Worm (Caenorhabditis elegans) whole organism, L4 larva: ENCODE results near the gene ztf-14.
A peak's percentile ranks its signal among the peaks of the same experiment; 100 is the strongest.

Experiments
- F10B5.3 ChIP-seq: sonication (generic microtip); optimal IDR thresholded peaks from 2 replicates; lab custom pipeline; 2016; ENCODE audit warnings: mild to moderate bottlenecking, missing genetic modification characterization, missing compliant biosample characterization
- F26F4.8 ChIP-seq: fragments of 200-800 bp; sonication (Bioruptor generic); conservative IDR thresholded peaks from 2 replicates; pipeline ENCODE4 v1.3.6; 2022; ENCODE audit warnings: missing genetic modification characterization, missing compliant biosample characterization
- F37D6.2 ChIP-seq: sonication (generic microtip); optimal IDR thresholded peaks from 2 replicates; lab custom pipeline; 2016; ENCODE audit warnings: mild to moderate bottlenecking, missing genetic modification characterization, missing compliant biosample characterization
- Y105C5A.15 ChIP-seq: fragments of 200-800 bp; sonication (Bioruptor generic); IDR thresholded peaks from 2 replicates; pipeline ENCODE4 v1.3.6; 2022; ENCODE audit warnings: missing genetic modification characterization, missing compliant biosample characterization
- Y48G9A.11 ChIP-seq: fragments of 200-800 bp; sonication (Bioruptor generic); IDR thresholded peaks from 2 replicates; pipeline ENCODE4 v1.3.6; 2022; ENCODE audit warnings: missing genetic modification reagents, missing genetic modification characterization, missing compliant biosample characterization
- Y5F2A.4 ChIP-seq: fragments of 200-800 bp; sonication (Bioruptor generic); optimal IDR thresholded peaks from 2 replicates; lab custom pipeline; 2018; ENCODE audit warnings: mild to moderate bottlenecking, missing genetic modification characterization, missing compliant biosample characterization
- Y75B8A.6 ChIP-seq: fragments of 200-800 bp; sonication (Bioruptor generic); IDR thresholded peaks from 2 replicates; pipeline ENCODE4 v1.3.6; 2022; ENCODE audit warnings: missing genetic modification reagents, missing genetic modification characterization, missing compliant biosample characterization
- ZK337.2 ChIP-seq: fragments of 200-800 bp; sonication (Bioruptor generic); IDR thresholded peaks from 2 replicates; pipeline ENCODE4 v1.3.6; 2022; ENCODE audit warnings: missing genetic modification reagents, missing genetic modification characterization, missing compliant biosample characterization
- aly-2 ChIP-seq: sonication (generic microtip); optimal IDR thresholded peaks from 2 replicates; lab custom pipeline; 2018; ENCODE audit warnings: missing biosample characterization, missing genetic modification characterization
- attf-4 ChIP-seq: sonication (generic microtip); optimal IDR thresholded peaks from 3 replicates; lab custom pipeline; 2017; ENCODE audit warnings: missing biosample characterization, missing genetic modification characterization
- ceh-20 ChIP-seq: fragments of 200-800 bp; sonication (Bioruptor generic); IDR thresholded peaks from 2 replicates; pipeline ENCODE4 v1.3.6; 2022; ENCODE audit warnings: missing genetic modification reagents, missing genetic modification characterization, missing compliant biosample characterization
- ceh-32 ChIP-seq: sonication (generic microtip); optimal IDR thresholded peaks from 2 replicates; lab custom pipeline; 2016; ENCODE audit warnings: mild to moderate bottlenecking, missing genetic modification characterization, missing compliant biosample characterization; ENCODE audit not compliant: poor library complexity
- ceh-82 ChIP-seq: sonication (generic microtip); optimal IDR thresholded peaks from 2 replicates; lab custom pipeline; 2017; ENCODE audit warnings: missing biosample characterization, missing genetic modification characterization
- cey-2 ChIP-seq: sonication (generic microtip); optimal IDR thresholded peaks from 3 replicates; lab custom pipeline; 2017; ENCODE audit warnings: missing genetic modification characterization, mild to moderate bottlenecking, missing compliant biosample characterization, antibody characterized with exemption, borderline replicate concordance; ENCODE audit not compliant: insufficient read depth
- ctbp-1 ChIP-seq: fragments of 200-800 bp; sonication (Bioruptor generic); IDR thresholded peaks from 2 replicates; pipeline ENCODE4 v1.3.6; 2022; ENCODE audit warnings: missing genetic modification reagents, missing genetic modification characterization, missing compliant biosample characterization
- dpl-1 ChIP-seq: fragments of 150-350 bp; optimal IDR thresholded peaks from 2 replicates; lab custom pipeline; 2014; ENCODE audit warnings: missing biosample characterization, missing genetic modification reagents, missing genetic modification characterization
- duxl-1 ChIP-seq: sonication (generic microtip); optimal IDR thresholded peaks from 2 replicates; lab custom pipeline; 2016; ENCODE audit warnings: mild to moderate bottlenecking, missing genetic modification characterization, moderate library complexity, missing compliant biosample characterization; ENCODE audit not compliant: poor library complexity
- dve-1 ChIP-seq: sonication (generic microtip); optimal IDR thresholded peaks from 2 replicates; lab custom pipeline; 2017; ENCODE audit warnings: antibody characterized with exemption, mild to moderate bottlenecking, missing genetic modification characterization, missing compliant biosample characterization; ENCODE audit not compliant: insufficient read depth
- hif-1 ChIP-seq, 2 experiments: sonication (generic microtip); optimal IDR thresholded peaks; 2 replicates each; lab custom pipeline; 2016 to 2017; ENCODE audit warnings: missing compliant biosample characterization in 2 of 2, missing genetic modification characterization in 2 of 2, missing genetic modification reagents in 2 of 2, missing genotype in 2 of 2, mild to moderate bottlenecking in 1 of 2
- hlh-30 ChIP-seq: sonication (generic microtip); optimal IDR thresholded peaks from 2 replicates; lab custom pipeline; 2017; ENCODE audit warnings: antibody characterized with exemption, mild to moderate bottlenecking, missing genetic modification characterization, missing compliant biosample characterization; ENCODE audit not compliant: insufficient read depth
- lim-7 ChIP-seq: fragments of 200-800 bp; sonication (Bioruptor generic); IDR thresholded peaks from 2 replicates; pipeline ENCODE4 v1.3.6; 2022; ENCODE audit warnings: missing genetic modification characterization, missing compliant biosample characterization
- lin-13 ChIP-seq: fragments of 150-350 bp; optimal IDR thresholded peaks from 2 replicates; lab custom pipeline; 2014; ENCODE audit warnings: missing biosample characterization, missing genetic modification reagents, missing genetic modification characterization
- lin-15B ChIP-seq: fragments of 150-350 bp; sonication (generic microtip); optimal IDR thresholded peaks from 3 replicates; lab custom pipeline; 2014; ENCODE audit warnings: missing biosample characterization, missing genetic modification characterization
- lin-38 ChIP-seq: fragments of 200-800 bp; sonication (Bioruptor generic); IDR thresholded peaks from 2 replicates; pipeline ENCODE4 v1.3.6; 2022; ENCODE audit warnings: missing genetic modification reagents, missing genetic modification characterization, missing compliant biosample characterization
- lin-39 ChIP-seq: fragments of 150-350 bp; optimal IDR thresholded peaks from 2 replicates; lab custom pipeline; 2014; ENCODE audit warnings: missing biosample characterization, missing genetic modification reagents, missing genetic modification characterization
- madf-5 ChIP-seq, 2 experiments: fragments of 200-800 bp; sonication (Bioruptor generic); IDR thresholded peaks; 2 replicates each; pipeline ENCODE4 v1.3.6; 2022; ENCODE audit warnings: missing compliant biosample characterization in 2 of 2, missing genetic modification characterization in 2 of 2
- madf-9 ChIP-seq: fragments of 200-800 bp; sonication (Bioruptor generic); conservative IDR thresholded peaks from 2 replicates; pipeline ENCODE4 v1.3.6; 2022; ENCODE audit warnings: missing genetic modification reagents, missing genetic modification characterization, missing compliant biosample characterization
- mdt-29 ChIP-seq: fragments of 200-800 bp; sonication (Bioruptor generic); IDR thresholded peaks from 2 replicates; pipeline ENCODE4 v1.3.6; 2022; ENCODE audit warnings: missing genetic modification reagents, missing genetic modification characterization, missing compliant biosample characterization
- mxl-3 ChIP-seq: fragments of 200-800 bp; sonication (Bioruptor generic); optimal IDR thresholded peaks from 2 replicates; lab custom pipeline; 2018; ENCODE audit warnings: mild to moderate bottlenecking, missing genetic modification characterization, missing compliant biosample characterization
- nhr-10 ChIP-seq: fragments of 150-350 bp; optimal IDR thresholded peaks from 2 replicates; lab custom pipeline; 2014; ENCODE audit warnings: missing biosample characterization, missing genetic modification characterization
- nhr-102 ChIP-seq: sonication (generic microtip); optimal IDR thresholded peaks from 2 replicates; lab custom pipeline; 2016; ENCODE audit warnings: mild to moderate bottlenecking, missing genetic modification characterization, moderate library complexity, missing compliant biosample characterization
- nhr-11 ChIP-seq: fragments of 150-350 bp; optimal IDR thresholded peaks from 2 replicates; lab custom pipeline; 2014; ENCODE audit warnings: missing biosample characterization, missing genetic modification characterization
- nhr-111 ChIP-seq: fragments of 200-800 bp; sonication (Bioruptor generic); optimal IDR thresholded peaks from 2 replicates; lab custom pipeline; 2018; ENCODE audit warnings: mild to moderate bottlenecking, missing genetic modification characterization, missing compliant biosample characterization
- nhr-25 ChIP-seq: sonication (generic microtip); optimal IDR thresholded peaks from 2 replicates; lab custom pipeline; 2017; ENCODE audit warnings: missing genetic modification characterization, mild to moderate bottlenecking, missing compliant biosample characterization, antibody characterized with exemption, moderate library complexity, borderline replicate concordance; ENCODE audit not compliant: insufficient read depth
- nhr-42 ChIP-seq: fragments of 200-800 bp; sonication (Bioruptor generic); IDR thresholded peaks from 2 replicates; pipeline ENCODE4 v1.3.6; 2022; ENCODE audit warnings: missing genetic modification characterization, missing compliant biosample characterization
- nhr-48 ChIP-seq: sonication (generic microtip); optimal IDR thresholded peaks from 2 replicates; lab custom pipeline; 2016; ENCODE audit warnings: mild to moderate bottlenecking, missing genetic modification characterization, missing compliant biosample characterization
- php-3 ChIP-seq: fragments of 200-800 bp; sonication (Bioruptor generic); IDR thresholded peaks from 2 replicates; pipeline ENCODE4 v1.3.6; 2022; ENCODE audit warnings: missing genetic modification reagents, missing genetic modification characterization, missing compliant biosample characterization
- saeg-2 ChIP-seq: fragments of 200-800 bp; sonication (Bioruptor generic); IDR thresholded peaks from 2 replicates; pipeline ENCODE4 v1.3.6; 2022; ENCODE audit warnings: missing genetic modification reagents, missing genetic modification characterization, missing compliant biosample characterization
- sdz-12 ChIP-seq: fragments of 200-800 bp; sonication (Bioruptor generic); optimal IDR thresholded peaks from 2 replicates; lab custom pipeline; 2018; ENCODE audit warnings: mild to moderate bottlenecking, missing genetic modification characterization, missing compliant biosample characterization
- set-16 ChIP-seq: fragments of 200-800 bp; sonication (Bioruptor generic); IDR thresholded peaks from 2 replicates; pipeline ENCODE4 v1.3.6; 2022; ENCODE audit warnings: missing genetic modification reagents, missing genetic modification characterization, missing compliant biosample characterization
- spr-1 ChIP-seq: sonication (generic microtip); optimal IDR thresholded peaks from 2 replicates; lab custom pipeline; 2016; ENCODE audit warnings: mild to moderate bottlenecking, missing genetic modification characterization, missing compliant biosample characterization
- spr-3 ChIP-seq: fragments of 200-800 bp; sonication (Bioruptor generic); optimal IDR thresholded peaks from 2 replicates; lab custom pipeline; 2018; ENCODE audit warnings: mild to moderate bottlenecking, missing genetic modification characterization, missing compliant biosample characterization
- tag-97 ChIP-seq: fragments of 200-800 bp; sonication (Bioruptor generic); IDR thresholded peaks from 2 replicates; pipeline ENCODE4 v1.3.6; 2022; ENCODE audit warnings: missing genetic modification characterization, missing compliant biosample characterization
- zag-1 ChIP-seq: fragments of 150-350 bp; optimal IDR thresholded peaks from 2 replicates; lab custom pipeline; 2014; ENCODE audit warnings: missing biosample characterization, missing genetic modification characterization
- zfp-2 ChIP-seq: sonication (generic microtip); optimal IDR thresholded peaks from 2 replicates; lab custom pipeline; 2016; ENCODE audit warnings: mild to moderate bottlenecking, missing genetic modification characterization, missing compliant biosample characterization
- zfp-3 ChIP-seq: fragments of 200-800 bp; sonication (Bioruptor generic); conservative IDR thresholded peaks from 2 replicates; pipeline ENCODE4 v1.3.6; 2022; ENCODE audit warnings: missing genetic modification reagents, missing genetic modification characterization, missing compliant biosample characterization
- zip-11 ChIP-seq: fragments of 200-800 bp; sonication (Bioruptor generic); IDR thresholded peaks from 2 replicates; pipeline ENCODE4 v1.3.6; 2022; ENCODE audit warnings: missing genetic modification characterization, missing compliant biosample characterization

Gene ztf-14

ce11 chrX:14525325-14526305, 29.7 kb downstream of the ztf-14 start (continued):
- peak; percentile 96 for TF ChIP-seq hlh-30
- no peak for TF ChIP-seq F26F4.8 (GFP tag; lab: Robert Waterston, UW)
- TF ChIP-seq ctbp-1 (GFP tag; lab: Robert Waterston, UW), result peak; percentile 99
- peak; percentile 71 for TF ChIP-seq sdz-12 (GFP tag; lab: Kevin White, UChicago)
- peak; percentile 91 for TF ChIP-seq lin-38 (GFP tag; lab: Robert Waterston, UW)
- TF ChIP-seq hif-1 (tag; optimal IDR thresholded peaks at IDR 0.05; lab: Kevin White, UChicago), result peak; percentile 78 to 91
- TF ChIP-seq F10B5.3 (tag; lab: Kevin White, UChicago), result peak; percentile 98
- TF ChIP-seq Y48G9A.11 (GFP tag; lab: Robert Waterston, UW), result peak; percentile 63
- peak; percentile 99 for TF ChIP-seq nhr-10 (tag; lab: Kevin White, UChicago)
- TF ChIP-seq spr-1 (tag; lab: Kevin White, UChicago), result peak; percentile 98
- peak; percentile 100 for TF ChIP-seq dve-1
- peak; percentile 92 for TF ChIP-seq ZK337.2 (GFP tag; lab: Robert Waterston, UW)
- TF ChIP-seq nhr-102, result peak; percentile 100
- peak; percentile 99 for TF ChIP-seq nhr-11
- peak; percentile 97 for TF ChIP-seq nhr-25 (tag; lab: Kevin White, UChicago)
- TF ChIP-seq tag-97 (GFP tag; lab: Robert Waterston, UW), result 0 out of 2 replicates have a peak, but pooled peaks have one; percentile 49
- TF ChIP-seq nhr-111 (GFP tag; lab: Kevin White, UChicago), result peak; percentile 35
- TF ChIP-seq nhr-48 (tag; lab: Kevin White, UChicago), result peak; percentile 97
- peak; percentile 99 for TF ChIP-seq php-3 (GFP tag; lab: Robert Waterston, UW)
- TF ChIP-seq saeg-2 (GFP tag; lab: Robert Waterston, UW), result peak; percentile 99
- peak; percentile 98 for TF ChIP-seq spr-3
- TF ChIP-seq mdt-29, result peak; percentile 94
- TF ChIP-seq Y75B8A.6 (GFP tag; lab: Robert Waterston, UW), result peak; percentile 92; the same call in 1 of the 2 replicates
- TF ChIP-seq F37D6.2 (tag; lab: Kevin White, UChicago), result peak; percentile 99
- peak; percentile 33 for TF ChIP-seq cey-2
- TF ChIP-seq lin-15B (tag; lab: Kevin White, UChicago), result peak; percentile 71
- peak; percentile 84 for TF ChIP-seq ceh-82 (tag; lab: Kevin White, UChicago)
- peak; percentile 99 for TF ChIP-seq madf-9
- peak; percentile 92 for TF ChIP-seq ceh-32 (tag; lab: Kevin White, UChicago)
- TF ChIP-seq mxl-3, result peak; percentile 90
- TF ChIP-seq aly-2 (tag; lab: Kevin White, UChicago), result peak; percentile 37
- peak; percentile 47; the same call in 1 of the 2 replicates for TF ChIP-seq lim-7 (GFP tag; lab: Robert Waterston, UW)
- peak; percentile 45 for TF ChIP-seq set-16 (GFP tag; lab: Robert Waterston, UW)
- peak; percentile 99 for TF ChIP-seq ceh-20 (GFP tag; lab: Robert Waterston, UW)
- TF ChIP-seq zfp-2 (tag; lab: Kevin White, UChicago), result peak; percentile 88
- TF ChIP-seq lin-39 (tag; lab: Kevin White, UChicago), result peak; percentile 96
- TF ChIP-seq attf-4 (tag; lab: Kevin White, UChicago), result peak; percentile 81
- peak; percentile 76 for TF ChIP-seq dpl-1 (GFP tag; lab: Kevin White, UChicago)
- peak; percentile 100 for TF ChIP-seq nhr-42 (GFP tag; lab: Robert Waterston, UW)
- TF ChIP-seq duxl-1 (tag; lab: Kevin White, UChicago), result peak; percentile 99
- TF ChIP-seq zfp-3 (GFP tag; lab: Robert Waterston, UW), result peak; percentile 99
- peak; percentile 88 for TF ChIP-seq Y105C5A.15
- TF ChIP-seq Y5F2A.4 (GFP tag; lab: Kevin White, UChicago), result peak; percentile 97
- peak; percentile 78 to 98 for TF ChIP-seq madf-5 (GFP tag; IDR thresholded peaks at IDR 0.05; lab: Robert Waterston, UW)
- TF ChIP-seq zag-1 (tag; lab: Kevin White, UChicago), result peak; percentile 98
- peak; percentile 78; the same call in 1 of the 2 replicates for TF ChIP-seq zip-11 (GFP tag; lab: Robert Waterston, UW)
- TF ChIP-seq lin-13, result peak; percentile 94
